Worm (Caenorhabditis elegans) whole organism, L4/young adult: ENCODE data around the gene pgm-3.

ENCODE experiments used
- W03F9.2 ChIP-seq: fragments of 150-350 bp; optimal IDR thresholded peaks from 2 replicates; lab custom pipeline; 2014; ENCODE audit warnings: missing biosample characterization, missing genetic modification characterization
- dao-5 ChIP-seq: sonication (generic microtip); optimal IDR thresholded peaks from 2 replicates; lab custom pipeline; 2016; ENCODE audit warnings: missing genotype, missing genetic modification characterization, moderate library complexity, missing compliant biosample characterization

ce11 chrIV:8743654-8744332 lies 18.3 kb downstream of the pgm-3 start, which contains the start of gene F21D5.7:
- TF ChIP-seq W03F9.2 (tag; lab: Kevin White, UChicago): peak; percentile 92
- no peak for TF ChIP-seq dao-5 (tag; lab: Kevin White, UChicago)
